Worm (Caenorhabditis elegans) whole organism, L4 larva: ENCODE measurements around the gene Y37E11B.6.

Experiments
- D1046.2 ChIP-seq: fragments of 200-800 bp; sonication (Bioruptor generic); IDR thresholded peaks from 2 replicates; pipeline ENCODE4 v1.3.6; 2022; ENCODE audit warnings: missing genetic modification characterization, missing compliant biosample characterization
- daf-8 ChIP-seq: fragments of 200-800 bp; sonication (Bioruptor generic); IDR thresholded peaks from 2 replicates; pipeline ENCODE4 v1.3.6; 2022; ENCODE audit warnings: missing genetic modification characterization, missing compliant biosample characterization
- lim-7 ChIP-seq: fragments of 200-800 bp; sonication (Bioruptor generic); IDR thresholded peaks from 2 replicates; pipeline ENCODE4 v1.3.6; 2022; ENCODE audit warnings: missing genetic modification characterization, missing compliant biosample characterization
- mxl-3 ChIP-seq: fragments of 200-800 bp; sonication (Bioruptor generic); optimal IDR thresholded peaks from 2 replicates; lab custom pipeline; 2018; ENCODE audit warnings: mild to moderate bottlenecking, missing genetic modification characterization, missing compliant biosample characterization
- nhr-11 ChIP-seq: fragments of 150-350 bp; optimal IDR thresholded peaks from 2 replicates; lab custom pipeline; 2014; ENCODE audit warnings: missing biosample characterization, missing genetic modification characterization
- skn-1 ChIP-seq: fragments of 150-350 bp; optimal IDR thresholded peaks from 2 replicates; lab custom pipeline; 2014; ENCODE audit warnings: missing biosample characterization, missing genetic modification characterization
- ztf-11 ChIP-seq: fragments of 150-350 bp; optimal IDR thresholded peaks from 2 replicates; lab custom pipeline; 2014; ENCODE audit warnings: missing biosample characterization, missing genetic modification characterization

- TF ChIP-seq D1046.2 (GFP tag; lab: Robert Waterston, UW) (no peak), mxl-3 (GFP tag; lab: Kevin White, UChicago) (no peak), skn-1 (no peak), ztf-11 (tag; lab: Kevin White, UChicago) (no peak), lim-7 (no peak), nhr-11 (tag; lab: Kevin White, UChicago) (no peak), daf-8 (GFP tag; lab: Robert Waterston, UW) (no peak)
These were observed 25.5 kb upstream of the Y37E11B.6 start, which contains the start of the genes cha-1 and unc-17 for ce11 chrIV:3624597-3624996.
